Worm (Caenorhabditis elegans) whole organism, L4 larva: ENCODE measurements around the gene T21H3.1.

Experiments
- F10B5.3 ChIP-seq: sonication (generic microtip); optimal IDR thresholded peaks from 2 replicates; lab custom pipeline; 2016; ENCODE audit warnings: mild to moderate bottlenecking, missing genetic modification characterization, missing compliant biosample characterization
- F26F4.8 ChIP-seq: fragments of 200-800 bp; sonication (Bioruptor generic); conservative IDR thresholded peaks from 2 replicates; pipeline ENCODE4 v1.3.6; 2022; ENCODE audit warnings: missing genetic modification characterization, missing compliant biosample characterization
- F44E2.7 ChIP-seq: fragments of 200-800 bp; sonication (Bioruptor generic); IDR thresholded peaks from 2 replicates; pipeline ENCODE4 v2.1.2; 2022; ENCODE audit warnings: missing genetic modification characterization, missing compliant biosample characterization
- R02D3.7 ChIP-seq: fragments of 150-350 bp; sonication (generic microtip); optimal IDR thresholded peaks from 3 replicates; lab custom pipeline; 2014; ENCODE audit warnings: missing biosample characterization, missing genetic modification characterization
- T20F7.1 ChIP-seq: fragments of 200-800 bp; sonication (Bioruptor generic); optimal IDR thresholded peaks from 2 replicates; lab custom pipeline; 2018; ENCODE audit warnings: mild to moderate bottlenecking, missing genetic modification characterization, missing compliant biosample characterization
- T26A8.4 ChIP-seq: fragments of 200-800 bp; sonication (Bioruptor generic); IDR thresholded peaks from 2 replicates; pipeline ENCODE4 v1.3.6; 2022; ENCODE audit warnings: missing genetic modification characterization, missing compliant biosample characterization
- Y105C5A.15 ChIP-seq: fragments of 200-800 bp; sonication (Bioruptor generic); IDR thresholded peaks from 2 replicates; pipeline ENCODE4 v1.3.6; 2022; ENCODE audit warnings: missing genetic modification characterization, missing compliant biosample characterization
- Y5F2A.4 ChIP-seq: fragments of 200-800 bp; sonication (Bioruptor generic); optimal IDR thresholded peaks from 2 replicates; lab custom pipeline; 2018; ENCODE audit warnings: mild to moderate bottlenecking, missing genetic modification characterization, missing compliant biosample characterization
- ZK337.2 ChIP-seq: fragments of 200-800 bp; sonication (Bioruptor generic); IDR thresholded peaks from 2 replicates; pipeline ENCODE4 v1.3.6; 2022; ENCODE audit warnings: missing genetic modification reagents, missing genetic modification characterization, missing compliant biosample characterization
- ZK546.5 ChIP-seq, 2 experiments: sonication (generic microtip); optimal IDR thresholded peaks; 2 replicates each; lab custom pipeline; 2017; ENCODE audit warnings: missing biosample characterization in 2 of 2, missing genetic modification characterization in 2 of 2
- arid-1 ChIP-seq: fragments of 200-800 bp; sonication (Bioruptor generic); conservative IDR thresholded peaks from 2 replicates; pipeline ENCODE4 v1.3.6; 2022; ENCODE audit warnings: missing genetic modification reagents, missing genetic modification characterization, missing compliant biosample characterization
- daf-12 ChIP-seq: fragments of 150-350 bp; optimal IDR thresholded peaks from 2 replicates; lab custom pipeline; 2014; ENCODE audit warnings: missing biosample characterization, missing genetic modification reagents, missing genetic modification characterization
- dmd-6 ChIP-seq: fragments of 200-800 bp; sonication (Bioruptor generic); IDR thresholded peaks from 2 replicates; pipeline ENCODE4 v1.3.6; 2022; ENCODE audit warnings: missing genetic modification reagents, missing genetic modification characterization, missing compliant biosample characterization
- dpl-1 ChIP-seq: fragments of 150-350 bp; optimal IDR thresholded peaks from 2 replicates; lab custom pipeline; 2014; ENCODE audit warnings: missing biosample characterization, missing genetic modification reagents, missing genetic modification characterization
- fkh-10 ChIP-seq: fragments of 150-350 bp; optimal IDR thresholded peaks from 2 replicates; lab custom pipeline; 2014; ENCODE audit warnings: missing biosample characterization, missing genetic modification reagents, missing genetic modification characterization
- hif-1 ChIP-seq, 2 experiments: sonication (generic microtip); optimal IDR thresholded peaks; 2 replicates each; lab custom pipeline; 2016 to 2017; ENCODE audit warnings: missing compliant biosample characterization in 2 of 2, missing genetic modification characterization in 2 of 2, missing genetic modification reagents in 2 of 2, missing genotype in 2 of 2, mild to moderate bottlenecking in 1 of 2
- hmg-1.1 ChIP-seq: fragments of 200-800 bp; sonication (Bioruptor generic); IDR thresholded peaks from 2 replicates; pipeline ENCODE4 v1.3.6; 2022; ENCODE audit warnings: missing genetic modification reagents, missing genetic modification characterization, missing compliant biosample characterization
- lim-7 ChIP-seq: fragments of 200-800 bp; sonication (Bioruptor generic); IDR thresholded peaks from 2 replicates; pipeline ENCODE4 v1.3.6; 2022; ENCODE audit warnings: missing genetic modification characterization, missing compliant biosample characterization
- lin-1 ChIP-seq: fragments of 200-800 bp; sonication (Bioruptor generic); IDR thresholded peaks from 2 replicates; pipeline ENCODE4 v1.3.6; 2022; ENCODE audit warnings: missing genetic modification reagents, missing genetic modification characterization, missing compliant biosample characterization
- lin-13 ChIP-seq: fragments of 150-350 bp; optimal IDR thresholded peaks from 2 replicates; lab custom pipeline; 2014; ENCODE audit warnings: missing biosample characterization, missing genetic modification reagents, missing genetic modification characterization
- lin-38 ChIP-seq: fragments of 200-800 bp; sonication (Bioruptor generic); IDR thresholded peaks from 2 replicates; pipeline ENCODE4 v1.3.6; 2022; ENCODE audit warnings: missing genetic modification reagents, missing genetic modification characterization, missing compliant biosample characterization
- lir-3 ChIP-seq: sonication (generic microtip); optimal IDR thresholded peaks from 2 replicates; lab custom pipeline; 2016; ENCODE audit warnings: mild to moderate bottlenecking, missing genetic modification characterization, missing compliant biosample characterization
- mdl-1 ChIP-seq, 2 experiments: fragments of 150-350 bp in 1 of 2; sonication (generic microtip) in 1 of 2; optimal IDR thresholded peaks; 2 replicates each; lab custom pipeline; 2014 to 2017; ENCODE audit warnings: missing biosample characterization in 2 of 2, missing genetic modification characterization in 2 of 2
- mep-1 ChIP-seq: fragments of 150-350 bp; sonication (generic microtip); optimal IDR thresholded peaks from 3 replicates; lab custom pipeline; 2014; ENCODE audit warnings: missing biosample characterization, missing genetic modification characterization
- mes-2 ChIP-seq: sonication (generic microtip); optimal IDR thresholded peaks from 2 replicates; lab custom pipeline; 2016; ENCODE audit warnings: missing genotype, mild to moderate bottlenecking, missing genetic modification characterization, missing compliant biosample characterization; ENCODE audit not compliant: poor library complexity, severe bottlenecking
- mxl-2 ChIP-seq: fragments of 200-800 bp; sonication (Bioruptor generic); conservative IDR thresholded peaks from 2 replicates; pipeline ENCODE4 v1.3.6; 2022; ENCODE audit warnings: missing genetic modification reagents, missing genetic modification characterization, missing compliant biosample characterization
- nhr-11 ChIP-seq: fragments of 150-350 bp; optimal IDR thresholded peaks from 2 replicates; lab custom pipeline; 2014; ENCODE audit warnings: missing biosample characterization, missing genetic modification characterization
- nhr-25 ChIP-seq: sonication (generic microtip); optimal IDR thresholded peaks from 2 replicates; lab custom pipeline; 2017; ENCODE audit warnings: missing genetic modification characterization, mild to moderate bottlenecking, missing compliant biosample characterization, antibody characterized with exemption, moderate library complexity, borderline replicate concordance; ENCODE audit not compliant: insufficient read depth
- sdz-12 ChIP-seq: fragments of 200-800 bp; sonication (Bioruptor generic); optimal IDR thresholded peaks from 2 replicates; lab custom pipeline; 2018; ENCODE audit warnings: mild to moderate bottlenecking, missing genetic modification characterization, missing compliant biosample characterization
- skn-1 ChIP-seq: fragments of 150-350 bp; optimal IDR thresholded peaks from 2 replicates; lab custom pipeline; 2014; ENCODE audit warnings: missing biosample characterization, missing genetic modification characterization
- snpc-4 ChIP-seq: fragments of 150-350 bp; optimal IDR thresholded peaks from 2 replicates; lab custom pipeline; 2014; ENCODE audit warnings: missing biosample characterization, missing genetic modification characterization
- spr-3 ChIP-seq: fragments of 200-800 bp; sonication (Bioruptor generic); optimal IDR thresholded peaks from 2 replicates; lab custom pipeline; 2018; ENCODE audit warnings: mild to moderate bottlenecking, missing genetic modification characterization, missing compliant biosample characterization
- tag-97 ChIP-seq: fragments of 200-800 bp; sonication (Bioruptor generic); IDR thresholded peaks from 2 replicates; pipeline ENCODE4 v1.3.6; 2022; ENCODE audit warnings: missing genetic modification characterization, missing compliant biosample characterization
- unc-130 ChIP-seq: sonication (generic microtip); optimal IDR thresholded peaks from 2 replicates; lab custom pipeline; 2016; ENCODE audit warnings: missing genetic modification reagents, missing genetic modification characterization, missing compliant biosample characterization
- vab-7 ChIP-seq: fragments of 200-800 bp; sonication (Bioruptor generic); IDR thresholded peaks from 2 replicates; pipeline ENCODE4 v1.3.6; 2022; ENCODE audit warnings: missing genetic modification reagents, missing genetic modification characterization, missing compliant biosample characterization
- zag-1 ChIP-seq: fragments of 150-350 bp; optimal IDR thresholded peaks from 2 replicates; lab custom pipeline; 2014; ENCODE audit warnings: missing biosample characterization, missing genetic modification characterization
- zfp-3 ChIP-seq: fragments of 200-800 bp; sonication (Bioruptor generic); conservative IDR thresholded peaks from 2 replicates; pipeline ENCODE4 v1.3.6; 2022; ENCODE audit warnings: missing genetic modification reagents, missing genetic modification characterization, missing compliant biosample characterization

Gene T21H3.1

DNA sequence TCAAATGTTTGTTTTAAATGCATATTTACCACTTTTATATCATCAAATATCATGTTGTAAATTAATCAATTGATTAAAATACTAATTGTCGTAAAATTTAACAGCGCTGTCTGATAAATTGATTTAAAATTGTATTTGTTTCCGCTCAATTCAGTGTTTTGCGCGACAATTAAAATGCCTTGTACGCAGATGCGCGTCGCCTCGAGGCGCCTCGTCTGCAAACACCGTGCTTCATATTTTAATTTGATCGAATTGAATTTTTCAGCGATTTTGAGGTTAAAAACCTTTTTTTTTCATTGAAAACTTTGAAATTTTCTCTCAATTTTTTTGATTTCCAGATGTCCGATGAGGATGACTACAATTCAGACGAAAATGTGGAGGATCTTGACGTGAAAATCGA is 30.4 kb downstream of the T21H3.1 start, which contains the start of gene Y50D4A.5:
Y50D4A.5 (plus strand) TSS at position 337 of the 400 bp plus-strand sequence.
- TF ChIP-seq vab-7 (GFP tag; lab: Robert Waterston, UW) (no peak), hmg-1.1 (GFP tag; lab: Robert Waterston, UW) (peak; percentile 50; the same call in 1 of the 2 replicates), dpl-1 (GFP tag; lab: Kevin White, UChicago) (peak; percentile 31), lin-38 (GFP tag; lab: Robert Waterston, UW) (peak; percentile 69), lin-13 (no peak), mes-2 (tag; lab: Kevin White, UChicago) (peak; percentile 37)

DNA sequence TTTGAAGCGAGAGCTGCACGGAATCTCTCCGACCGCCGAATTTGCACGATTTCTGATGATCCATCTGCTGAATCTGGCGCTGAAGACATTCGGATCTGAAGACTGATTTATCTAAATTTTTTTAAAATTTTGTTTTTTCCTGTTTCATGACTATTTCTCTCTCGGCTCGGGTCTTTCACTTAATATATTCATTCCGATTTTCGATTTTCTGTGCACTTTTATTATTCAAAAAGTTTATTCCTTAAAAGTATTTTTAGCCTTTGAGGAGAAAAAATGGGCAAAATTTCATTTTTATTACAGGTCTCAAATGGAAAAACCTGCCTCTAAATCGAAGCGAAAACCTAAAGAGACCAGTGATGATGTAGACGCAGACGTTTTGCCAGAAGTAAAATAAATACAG is 31.1 kb downstream of the T21H3.1 start, which contains the start of gene Y50D4A.1:
Y50D4A.1 (plus strand) TSS at position 301 of the 400 bp plus-strand sequence.
- TF ChIP-seq arid-1 (GFP tag; lab: Robert Waterston, UW), result 0 out of 2 replicates have a peak, but pooled peaks have one; percentile 23
- no peak for TF ChIP-seq unc-130 (GFP tag; lab: Kevin White, UChicago)
- no peak for TF ChIP-seq lin-13

DNA sequence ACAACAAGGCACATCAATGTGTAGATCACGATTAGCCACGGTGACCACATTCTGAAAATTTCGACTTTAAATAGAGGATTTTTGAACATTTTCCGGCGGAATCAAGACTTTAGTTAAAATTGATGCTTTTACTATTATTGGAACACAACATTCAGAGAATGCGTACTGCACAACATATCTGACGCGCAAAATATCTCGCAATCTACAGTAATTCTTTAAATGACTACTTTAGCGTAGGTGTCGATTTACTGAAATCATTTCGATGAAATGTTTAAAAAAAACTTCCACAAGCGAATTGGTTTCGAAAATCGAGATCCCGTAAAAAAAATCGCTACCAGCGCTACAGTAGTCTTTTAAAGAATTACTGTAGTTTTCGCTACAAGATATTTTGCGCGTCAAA is 44.0 kb downstream of the T21H3.1 start, which contains the start of gene Y50D4A.10:
Y50D4A.10 (minus strand) TSS at position 57 of the 400 bp plus-strand sequence.
- no peak for TF ChIP-seq Y5F2A.4
- no peak for TF ChIP-seq fkh-10 (GFP tag; lab: Kevin White, UChicago)
- no peak for TF ChIP-seq ZK337.2 (GFP tag; lab: Robert Waterston, UW)
- TF ChIP-seq daf-12, result no peak
- TF ChIP-seq zfp-3, result no peak
- no peak for TF ChIP-seq mep-1 (tag; lab: Kevin White, UChicago)

- TF ChIP-seq ZK337.2 (GFP tag; lab: Robert Waterston, UW) (no peak), F44E2.7 (GFP tag; lab: Robert Waterston, UW) (no peak), mes-2 (tag; lab: Kevin White, UChicago) (no peak), skn-1 (tag; lab: Kevin White, UChicago) (no peak), dmd-6 (no peak), nhr-25 (no peak), F26F4.8 (no peak), lim-7 (GFP tag; lab: Robert Waterston, UW) (no peak), lin-1 (GFP tag; lab: Robert Waterston, UW) (no peak), mdl-1 (tag; optimal IDR thresholded peaks at IDR 0.05; lab: Kevin White, UChicago) (no peak), lir-3 (tag; lab: Kevin White, UChicago) (no peak)
These were observed 47.0 kb downstream of the T21H3.1 start for ce11 chrV:1223559-1223958.

- TF ChIP-seq tag-97 (GFP tag; lab: Robert Waterston, UW) (no peak), ZK337.2 (GFP tag; lab: Robert Waterston, UW) (no peak), sdz-12 (GFP tag; lab: Kevin White, UChicago) (no peak), R02D3.7 (tag; lab: Kevin White, UChicago) (no peak), spr-3 (GFP tag; lab: Kevin White, UChicago) (no peak), T26A8.4 (GFP tag; lab: Robert Waterston, UW) (no peak), ZK546.5 (tag; optimal IDR thresholded peaks at IDR 0.05; lab: Kevin White, UChicago) (no peak), snpc-4 (tag; lab: Kevin White, UChicago) (no peak), Y105C5A.15 (GFP tag; lab: Robert Waterston, UW) (no peak), nhr-11 (tag; lab: Kevin White, UChicago) (no peak), T20F7.1 (GFP tag; lab: Kevin White, UChicago) (no peak), F10B5.3 (tag; lab: Kevin White, UChicago) (no peak), hif-1 (tag; optimal IDR thresholded peaks at IDR 0.05; lab: Kevin White, UChicago) (no peak), mxl-2 (no peak), zag-1 (tag; lab: Kevin White, UChicago) (no peak), lin-1 (GFP tag; lab: Robert Waterston, UW) (no peak)
These were observed 49.7 kb downstream of the T21H3.1 start for ce11 chrV:1226239-1226638.
